Fruit fly (Drosophila melanogaster) whole organism, embryonic: ENCODE measurements around the gene CG7016.

Experiments
- ATbp ChIP-seq: fragments of 200-800 bp; sonication (Bioruptor generic); optimal IDR thresholded peaks from 2 replicates; lab custom pipeline; 2017; ENCODE audit warnings: missing biosample characterization, mild to moderate bottlenecking, missing genetic modification characterization, missing genetic modification reagents
- Antp ChIP-seq: fragments of 200-800 bp; sonication (Bioruptor generic); optimal IDR thresholded peaks from 3 replicates; lab custom pipeline; 2016; ENCODE audit warnings: missing biosample characterization, missing genetic modification characterization
- Atf-2 ChIP-seq: fragments of 200-800 bp; sonication (Bioruptor generic); optimal IDR thresholded peaks from 2 replicates; lab custom pipeline; 2016; ENCODE audit warnings: missing biosample characterization, missing genetic modification characterization
- Atf3 ChIP-seq: fragments of 200-800 bp; sonication (Bioruptor generic); optimal IDR thresholded peaks from 3 replicates; lab custom pipeline; 2016; ENCODE audit warnings: missing biosample characterization, missing genetic modification characterization
- B-H1 ChIP-seq: fragments of 200-800 bp; sonication (Bioruptor generic); IDR thresholded peaks from 3 replicates; pipeline ENCODE4 v1.3.6; 2022; ENCODE audit warnings: missing biosample characterization, missing genetic modification characterization
- BtbVII ChIP-seq: fragments of 200-800 bp; sonication (Bioruptor generic); optimal IDR thresholded peaks from 3 replicates; lab custom pipeline; 2017; ENCODE audit warnings: missing biosample characterization, mild to moderate bottlenecking, missing genetic modification characterization
- CG10431 ChIP-seq: fragments of 200-800 bp; sonication (Bioruptor generic); optimal IDR thresholded peaks from 3 replicates; lab custom pipeline; 2018; ENCODE audit warnings: missing biosample characterization, mild to moderate bottlenecking, missing genetic modification characterization
- CG10462 ChIP-seq: fragments of 200-800 bp; sonication (Bioruptor generic); optimal IDR thresholded peaks from 2 replicates; lab custom pipeline; 2016; ENCODE audit warnings: missing biosample characterization, missing genetic modification characterization
- CG10543 ChIP-seq: fragments of 200-800 bp; sonication (Bioruptor generic); optimal IDR thresholded peaks from 3 replicates; lab custom pipeline; 2017; ENCODE audit warnings: missing biosample characterization, mild to moderate bottlenecking, missing genetic modification characterization, moderate library complexity
- CG11696 ChIP-seq: fragments of 200-800 bp; sonication (Bioruptor generic); IDR thresholded peaks from 2 replicates; pipeline ENCODE4 v1.3.6; 2022; ENCODE audit warnings: missing biosample characterization, missing genetic modification characterization
- CG12942 ChIP-seq: fragments of 200-800 bp; sonication (Bioruptor generic); optimal IDR thresholded peaks from 3 replicates; lab custom pipeline; 2016; ENCODE audit warnings: missing biosample characterization, missing genetic modification characterization
- CG17186 ChIP-seq: fragments of 200-800 bp; sonication (Bioruptor generic); optimal IDR thresholded peaks from 3 replicates; lab custom pipeline; 2017; ENCODE audit warnings: missing biosample characterization, missing genetic modification reagents, missing genetic modification characterization
- CG2712 ChIP-seq: fragments of 200-800 bp; optimal IDR thresholded peaks from 3 replicates; lab custom pipeline; 2019; ENCODE audit warnings: missing biosample characterization, mild to moderate bottlenecking, missing genetic modification characterization, moderate library complexity
- CG2875 ChIP-seq: fragments of 200-800 bp; sonication (Bioruptor generic); optimal IDR thresholded peaks from 2 replicates; lab custom pipeline; 2017; ENCODE audit warnings: missing biosample characterization, mild to moderate bottlenecking, missing genetic modification characterization, missing genetic modification reagents
- CG2889 ChIP-seq: fragments of 200-800 bp; sonication (Bioruptor generic); IDR thresholded peaks from 3 replicates; pipeline ENCODE4 v1.3.6; 2022; ENCODE audit warnings: missing biosample characterization, missing genetic modification characterization
- CG30431 ChIP-seq: fragments of 200-800 bp; sonication (Bioruptor generic); optimal IDR thresholded peaks from 2 replicates; lab custom pipeline; 2017; ENCODE audit warnings: missing biosample characterization, missing genetic modification characterization
- CG31224 ChIP-seq: fragments of 200-800 bp; sonication (Bioruptor generic); IDR thresholded peaks from 2 replicates; pipeline ENCODE4 v1.3.6; 2022; ENCODE audit warnings: missing biosample characterization, missing genetic modification characterization
- CG3163 ChIP-seq: fragments of 200-800 bp; sonication (Bioruptor generic); optimal IDR thresholded peaks from 3 replicates; lab custom pipeline; 2016; ENCODE audit warnings: missing biosample characterization, missing genetic modification characterization
- CG4424 ChIP-seq: fragments of 200-800 bp; sonication (Bioruptor generic); optimal IDR thresholded peaks from 3 replicates; lab custom pipeline; 2016; ENCODE audit warnings: missing biosample characterization, missing genetic modification characterization
- CG5953 ChIP-seq: fragments of 200-800 bp; sonication (Bioruptor generic); IDR thresholded peaks from 2 replicates; pipeline ENCODE4 v1.3.6; 2022; ENCODE audit warnings: missing biosample characterization, missing genetic modification characterization
- CG7786 ChIP-seq: fragments of 200-800 bp; sonication (Bioruptor generic); optimal IDR thresholded peaks from 2 replicates; lab custom pipeline; 2016; ENCODE audit warnings: missing biosample characterization, missing genetic modification characterization
- CG8944 ChIP-seq: fragments of 200-800 bp; sonication (Bioruptor generic); optimal IDR thresholded peaks from 3 replicates; lab custom pipeline; 2016; ENCODE audit warnings: missing biosample characterization, missing genetic modification characterization
- Dek ChIP-seq: fragments of 200-800 bp; sonication (Bioruptor generic); optimal IDR thresholded peaks from 3 replicates; lab custom pipeline; 2019; ENCODE audit warnings: missing biosample characterization, mild to moderate bottlenecking, missing genetic modification characterization, moderate library complexity
- GATAe ChIP-seq: fragments of 200-800 bp; sonication (Bioruptor generic); conservative IDR thresholded peaks from 2 replicates; pipeline ENCODE4 v1.3.6; 2022; ENCODE audit warnings: missing biosample characterization, missing genetic modification characterization
- HLH4C ChIP-seq: fragments of 200-800 bp; sonication (Bioruptor generic); IDR thresholded peaks from 3 replicates; pipeline ENCODE4 v1.3.6; 2022; ENCODE audit warnings: missing biosample characterization, missing genetic modification characterization; ENCODE audit not compliant: partially characterized antibody
- Lim3 ChIP-seq: fragments of 200-800 bp; sonication (Bioruptor generic); IDR thresholded peaks from 2 replicates; pipeline ENCODE4 v1.3.6; 2022; ENCODE audit warnings: missing biosample characterization, missing genetic modification characterization
- Meics ChIP-seq: fragments of 200-800 bp; sonication (Bioruptor generic); optimal IDR thresholded peaks from 2 replicates; lab custom pipeline; 2017; ENCODE audit warnings: missing biosample characterization, mild to moderate bottlenecking, missing genetic modification characterization
- Mrtf ChIP-seq: fragments of 200-800 bp; sonication (Bioruptor generic); IDR thresholded peaks from 3 replicates; pipeline ENCODE4 v1.3.6; 2022; ENCODE audit warnings: missing biosample characterization, missing genetic modification characterization
- NK7.1 ChIP-seq: fragments of 200-800 bp; sonication (Bioruptor generic); optimal IDR thresholded peaks from 3 replicates; lab custom pipeline; 2016; ENCODE audit warnings: missing biosample characterization, missing genetic modification characterization
- Nf-YC ChIP-seq: fragments of 200-800 bp; optimal IDR thresholded peaks from 3 replicates; lab custom pipeline; 2019; ENCODE audit warnings: missing biosample characterization, mild to moderate bottlenecking, missing genetic modification characterization, moderate library complexity
- Sox100B ChIP-seq: fragments of 200-800 bp; sonication (Bioruptor generic); optimal IDR thresholded peaks from 3 replicates; lab custom pipeline; 2018; ENCODE audit warnings: missing biosample characterization, mild to moderate bottlenecking, missing genetic modification characterization
- Sox102F ChIP-seq: fragments of 200-800 bp; sonication (Bioruptor generic); optimal IDR thresholded peaks from 2 replicates; lab custom pipeline; 2018; ENCODE audit warnings: missing biosample characterization, mild to moderate bottlenecking, missing genetic modification characterization, moderate library complexity
- YL-1 ChIP-seq: fragments of 200-800 bp; sonication (Bioruptor generic); optimal IDR thresholded peaks from 3 replicates; lab custom pipeline; 2017; ENCODE audit warnings: missing biosample characterization, mild to moderate bottlenecking, missing genetic modification characterization
- bigmax ChIP-seq: fragments of 200-800 bp; sonication (Bioruptor generic); optimal IDR thresholded peaks from 2 replicates; lab custom pipeline; 2018; ENCODE audit warnings: missing biosample characterization, mild to moderate bottlenecking, missing genetic modification characterization
- cas ChIP-seq: fragments of 200-800 bp; sonication (Bioruptor generic); IDR thresholded peaks from 2 replicates; pipeline ENCODE4 v1.3.6; 2022; ENCODE audit warnings: missing biosample characterization, missing genetic modification characterization
- chn ChIP-seq: fragments of 200-800 bp; sonication (Bioruptor generic); optimal IDR thresholded peaks from 2 replicates; lab custom pipeline; 2016; ENCODE audit warnings: missing biosample characterization, missing genetic modification characterization
- dan ChIP-seq: fragments of 200-800 bp; sonication (Bioruptor generic); IDR thresholded peaks from 2 replicates; pipeline ENCODE4 v1.3.6; 2022; ENCODE audit warnings: missing biosample characterization, missing genetic modification characterization
- dmrt11E ChIP-seq: fragments of 200-800 bp; sonication (Bioruptor generic); optimal IDR thresholded peaks from 3 replicates; lab custom pipeline; 2018; ENCODE audit warnings: missing biosample characterization, mild to moderate bottlenecking, missing genetic modification characterization, moderate library complexity
- ems ChIP-seq: fragments of 200-800 bp; sonication (Bioruptor generic); optimal IDR thresholded peaks from 3 replicates; lab custom pipeline; 2016; ENCODE audit warnings: missing biosample characterization, missing genetic modification characterization
- fd64A ChIP-seq: fragments of 200-800 bp; sonication (Bioruptor generic); optimal IDR thresholded peaks from 3 replicates; lab custom pipeline; 2018; ENCODE audit warnings: missing biosample characterization, mild to moderate bottlenecking, missing genetic modification characterization
- fu2 ChIP-seq: fragments of 200-800 bp; sonication (Bioruptor generic); optimal IDR thresholded peaks from 2 replicates; lab custom pipeline; 2016; ENCODE audit warnings: missing biosample characterization, missing genetic modification characterization
- grau ChIP-seq: fragments of 200-800 bp; optimal IDR thresholded peaks from 3 replicates; lab custom pipeline; 2019; ENCODE audit warnings: missing biosample characterization, mild to moderate bottlenecking, missing genetic modification characterization, moderate library complexity
- ind ChIP-seq: fragments of 200-800 bp; sonication (Bioruptor generic); optimal IDR thresholded peaks from 3 replicates; lab custom pipeline; 2016; ENCODE audit warnings: missing biosample characterization, missing genetic modification characterization
- jigr1 ChIP-seq: fragments of 200-800 bp; sonication (Bioruptor generic); IDR thresholded peaks from 3 replicates; pipeline ENCODE4 v1.3.6; 2022; ENCODE audit warnings: missing biosample characterization, missing genetic modification characterization
- kni ChIP-seq: fragments of 200-800 bp; sonication (Bioruptor generic); optimal IDR thresholded peaks from 3 replicates; lab custom pipeline; 2017; ENCODE audit warnings: mild to moderate bottlenecking, missing biosample characterization, missing genetic modification reagents, missing genetic modification characterization
- mam ChIP-seq: fragments of 200-800 bp; sonication (Bioruptor generic); optimal IDR thresholded peaks from 3 replicates; lab custom pipeline; 2016; ENCODE audit warnings: missing biosample characterization, missing genetic modification characterization
- onecut ChIP-seq: fragments of 200-800 bp; sonication (Bioruptor generic); IDR thresholded peaks from 2 replicates; pipeline ENCODE4 v1.3.6; 2022; ENCODE audit warnings: missing biosample characterization, missing genetic modification characterization
- rib ChIP-seq: fragments of 200-800 bp; sonication (Bioruptor generic); IDR thresholded peaks from 2 replicates; pipeline ENCODE4 v1.3.6; 2022; ENCODE audit warnings: missing biosample characterization, missing genetic modification characterization
- sd ChIP-seq: fragments of 200-800 bp; sonication (Bioruptor generic); optimal IDR thresholded peaks from 3 replicates; lab custom pipeline; 2018; ENCODE audit warnings: missing biosample characterization, mild to moderate bottlenecking, missing genetic modification characterization, moderate library complexity

CG7016 gene

dm6 chr3R:24875939-24876842 is 13.5 kb downstream of the CG7016 start, which contains the start of gene CG3744 (continued):
- TF ChIP-seq CG2712 (peak; percentile 94), CG17186 (peak; percentile 55), Antp (GFP tag; lab: Kevin White, UChicago) (peak; percentile 72), CG7786 (GFP tag; lab: Kevin White, UChicago) (peak; percentile 73), jigr1 (peak; percentile 81; the same call in 2 of the 3 replicates), kni (peak; percentile 80), BtbVII (GFP tag; lab: Kevin White, UChicago) (peak; percentile 77), CG12942 (GFP tag; lab: Kevin White, UChicago) (peak; percentile 87), CG30431 (GFP tag; lab: Kevin White, UChicago) (peak; percentile 82), rib (GFP tag; lab: Robert Waterston, UW) (peak; percentile 90), chn (GFP tag; lab: Kevin White, UChicago) (peak; percentile 73), Lim3 (peak; percentile 70), CG11696 (GFP tag; lab: Robert Waterston, UW) (peak; percentile 81), Sox100B (no peak), Atf3 (GFP tag; lab: Kevin White, UChicago) (peak; percentile 53), GATAe (GFP tag; lab: Robert Waterston, UW) (peak; percentile 77), Nf-YC (tag; lab: Kevin White, UChicago) (peak; percentile 84), cas (GFP tag; lab: Robert Waterston, UW) (peak; percentile 91), CG4424 (peak; percentile 88), CG5953 (peak; percentile 88), sd (peak; percentile 41), dmrt11E (tag; lab: Kevin White, UChicago) (peak; percentile 86), Atf-2 (peak; percentile 42), CG8944 (GFP tag; lab: Kevin White, UChicago) (peak; percentile 69), CG10462 (GFP tag; lab: Kevin White, UChicago) (peak; percentile 79), ems (peak; percentile 85), ind (GFP tag; lab: Kevin White, UChicago) (peak; percentile 93), NK7.1 (GFP tag; lab: Kevin White, UChicago) (peak; percentile 24), Meics (peak; percentile 93), Dek (tag; lab: Kevin White, UChicago) (peak; percentile 95), mam (GFP tag; lab: Kevin White, UChicago) (peak; percentile 90), bigmax (GFP tag; lab: Kevin White, UChicago) (no peak), YL-1 (GFP tag; lab: Kevin White, UChicago) (peak; percentile 50), CG3163 (GFP tag; lab: Kevin White, UChicago) (peak; percentile 27), fu2 (GFP tag; lab: Kevin White, UChicago) (peak; percentile 78), CG2889 (GFP tag; lab: Robert Waterston, UW) (peak; percentile 85), dan (GFP tag; lab: Robert Waterston, UW) (peak; percentile 34; the same call in 1 of the 2 replicates), B-H1 (GFP tag; lab: Robert Waterston, UW) (peak; percentile 92), CG31224 (GFP tag; lab: Robert Waterston, UW) (peak; percentile 87), ATbp (GFP tag; lab: Kevin White, UChicago) (no peak), grau (peak; percentile 92), fd64A (GFP tag; lab: Kevin White, UChicago) (no peak), Sox102F (GFP tag; lab: Kevin White, UChicago) (peak; percentile 90), HLH4C (GFP tag; lab: Robert Waterston, UW) (peak; percentile 87), onecut (GFP tag; lab: Robert Waterston, UW) (peak; percentile 88), CG2875 (peak; percentile 74), Mrtf (GFP tag; lab: Robert Waterston, UW) (peak; percentile 94), CG10543 (peak; percentile 93), CG10431 (GFP tag; lab: Kevin White, UChicago) (peak; percentile 48)
